ENCODE assay signal across 5 fruit fly cellular contexts in the genomic region with DNA sequence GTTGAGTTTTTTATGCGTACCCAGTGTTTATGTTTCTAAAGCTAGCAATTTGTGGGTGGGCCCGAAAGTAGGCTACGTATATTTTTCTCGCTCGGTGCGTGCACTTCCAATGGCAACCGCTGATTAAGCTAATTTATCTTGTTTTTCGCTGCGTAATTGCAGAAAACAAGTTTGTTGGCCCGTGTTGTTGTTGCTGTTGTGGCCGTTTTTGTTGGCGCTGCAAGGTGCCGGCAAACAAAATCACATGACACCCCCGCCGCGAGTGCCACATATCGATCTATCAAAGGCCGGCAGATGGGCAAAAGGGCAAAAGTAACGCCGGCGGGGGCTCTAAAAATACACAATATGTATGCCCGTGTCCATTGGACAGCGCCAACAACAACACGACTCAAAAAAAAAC.
TF ChIP-seq lines count a peak whose summit lies in the region.

No protein-coding gene starts in this region.

- no peak for TF ChIP-seq CTCF in whole organism, embryonic (GFP tag; optimal IDR thresholded peaks at IDR 0.05; lab: Kevin White, UChicago)

TF ChIP-seq in whole organism, 6 proteins besides CTCF, POLR2A, EP300 and RAD21:
- peak; percentile 16 for TF ChIP-seq Dll (optimal IDR thresholded peaks at IDR 0.05; lab: Kevin White, UChicago)
- no peak for TF ChIP-seq CG8478 (optimal IDR thresholded peaks at IDR 0.05; lab: Kevin White, UChicago)

TF ChIP-seq in whole organism, adult, 20 proteins besides CTCF, POLR2A, EP300 and RAD21:
- TF ChIP-seq kay (GFP tag; lab: Kevin White, UChicago; ENCODE audit: borderline replicate concordance) = no peak
- no peak for TF ChIP-seq cic (GFP tag; optimal IDR thresholded peaks at IDR 0.05; lab: Kevin White, UChicago)
- no peak for TF ChIP-seq ovo (GFP tag; optimal IDR thresholded peaks at IDR 0.05; lab: Kevin White, UChicago)
- peak; percentile 92 for TF ChIP-seq tj (GFP tag; optimal IDR thresholded peaks at IDR 0.05; lab: Kevin White, UChicago)
- TF ChIP-seq CG5204 (GFP tag; optimal IDR thresholded peaks at IDR 0.05; lab: Kevin White, UChicago) = no peak
- no peak for TF ChIP-seq CG11617 (GFP tag; optimal IDR thresholded peaks at IDR 0.05; lab: Kevin White, UChicago)
- no peak for TF ChIP-seq CG1620 (GFP tag; optimal IDR thresholded peaks at IDR 0.05; lab: Kevin White, UChicago)
- no peak for TF ChIP-seq CG33017 (tag; optimal IDR thresholded peaks at IDR 0.05; lab: Kevin White, UChicago)
- TF ChIP-seq cnc (optimal IDR thresholded peaks at IDR 0.05; lab: Kevin White, UChicago) = no peak

TF ChIP-seq in whole organism, embryonic, 481 proteins besides CTCF, POLR2A, EP300 and RAD21 (continues in another document):
- TF ChIP-seq vvl (GFP tag; IDR thresholded peaks at IDR 0.05; lab: Robert Waterston, UW) (no peak), CG8290 (GFP tag; optimal IDR thresholded peaks at IDR 0.05; lab: Kevin White, UChicago) (no peak), CG8290 (tag; optimal IDR thresholded peaks at IDR 0.05; lab: Kevin White, UChicago) (no peak), jumu (GFP tag; optimal IDR thresholded peaks at IDR 0.05; lab: Kevin White, UChicago) (no peak), nerfin-1 (tag; optimal IDR thresholded peaks at IDR 0.05; lab: Kevin White, UChicago) (no peak), croc (GFP tag; conservative IDR thresholded peaks at IDR 0.05; lab: Robert Waterston, UW) (no peak), BEAF-32 (GFP tag; optimal IDR thresholded peaks at IDR 0.05; lab: Kevin White, UChicago) (no peak), Nf-YB (GFP tag; optimal IDR thresholded peaks at IDR 0.05; lab: Kevin White, UChicago) (no peak), ind (GFP tag; optimal IDR thresholded peaks at IDR 0.05; lab: Kevin White, UChicago) (no peak), B-H1 (GFP tag; IDR thresholded peaks at IDR 0.05; lab: Robert Waterston, UW) (no peak), CG17385 (GFP tag; optimal IDR thresholded peaks at IDR 0.05; lab: Kevin White, UChicago) (no peak), Deaf1 (tag; optimal IDR thresholded peaks at IDR 0.05; lab: Kevin White, UChicago) (no peak), pita (GFP tag; optimal IDR thresholded peaks at IDR 0.05; lab: Kevin White, UChicago) (no peak), Vsx1 (GFP tag; optimal IDR thresholded peaks at IDR 0.05; lab: Kevin White, UChicago) (peak; percentile 54), crol (GFP tag; IDR thresholded peaks at IDR 0.05; lab: Robert Waterston, UW) (peak; percentile 27; the same call in 1 of the 2 replicates), onecut (GFP tag; IDR thresholded peaks at IDR 0.05; lab: Robert Waterston, UW) (peak; percentile 72), crp (GFP tag; optimal IDR thresholded peaks at IDR 0.05; lab: Kevin White, UChicago) (no peak), gce (GFP tag; IDR thresholded peaks at IDR 0.05; lab: Robert Waterston, UW) (no peak), pum (GFP tag; optimal IDR thresholded peaks at IDR 0.05; lab: Kevin White, UChicago) (no peak), CG15269 (tag; optimal IDR thresholded peaks at IDR 0.05; lab: Kevin White, UChicago) (no peak), Med (GFP tag; lab: Kevin White, UChicago) (peak; percentile 53), sens (GFP tag; lab: Kevin White, UChicago) (no peak), CG6813 (GFP tag; optimal IDR thresholded peaks at IDR 0.05; lab: Kevin White, UChicago) (no peak), zf30C (GFP tag; optimal IDR thresholded peaks at IDR 0.05; lab: Kevin White, UChicago) (no peak), cg (GFP tag; optimal IDR thresholded peaks at IDR 0.05; lab: Kevin White, UChicago) (no peak), Dip2 (GFP tag; IDR thresholded peaks at IDR 0.05; lab: Robert Waterston, UW) (no peak), pb (GFP tag; optimal IDR thresholded peaks at IDR 0.05; lab: Kevin White, UChicago) (no peak), Sry-β (GFP tag; optimal IDR thresholded peaks at IDR 0.05; lab: Kevin White, UChicago) (no peak)

TF ChIP-seq in whole organism, prepupa, 60 proteins besides CTCF, POLR2A, EP300 and RAD21:
- TF ChIP-seq svp (GFP tag; lab: Kevin White, UChicago) (no peak), Gug (GFP tag; IDR thresholded peaks at IDR 0.05; lab: Robert Waterston, UW) (no peak), Ets21C (GFP tag; optimal IDR thresholded peaks at IDR 0.05; lab: Kevin White, UChicago) (no peak), CG9139 (GFP tag; optimal IDR thresholded peaks at IDR 0.05; lab: Kevin White, UChicago) (no peak), Eip78C (GFP tag; lab: Kevin White, UChicago) (peak; percentile 12), Smox (GFP tag; optimal IDR thresholded peaks at IDR 0.05; lab: Kevin White, UChicago) (no peak), CG15336 (GFP tag; IDR thresholded peaks at IDR 0.05; lab: Robert Waterston, UW) (no peak), CG6808 (GFP tag; optimal IDR thresholded peaks at IDR 0.05; lab: Kevin White, UChicago) (no peak), eg (GFP tag; IDR thresholded peaks at IDR 0.05; lab: Robert Waterston, UW) (0 out of 3 replicates have a peak, but pooled peaks have one; percentile 9), CG6854 (GFP tag; optimal IDR thresholded peaks at IDR 0.05; lab: Kevin White, UChicago) (no peak), CG8319 (GFP tag; optimal IDR thresholded peaks at IDR 0.05; lab: Kevin White, UChicago) (no peak), Eip93F (GFP tag; optimal IDR thresholded peaks at IDR 0.05; lab: Kevin White, UChicago) (no peak), OdsH (GFP tag; optimal IDR thresholded peaks at IDR 0.05; lab: Kevin White, UChicago) (no peak), CG32006 (GFP tag; optimal IDR thresholded peaks at IDR 0.05; lab: Kevin White, UChicago) (no peak)
TF ChIP-seq in whole organism, prepupa: peak in this region for 2.

TF ChIP-seq in whole organism, wandering third instar larva, 38 proteins besides CTCF, POLR2A, EP300 and RAD21:
- peak; percentile 85 for TF ChIP-seq Vsx2 (GFP tag; optimal IDR thresholded peaks at IDR 0.05; lab: Kevin White, UChicago; ENCODE audit: partially characterized antibody)
- TF ChIP-seq N (GFP tag; optimal IDR thresholded peaks at IDR 0.05; lab: Kevin White, UChicago) = peak; percentile 6
- no peak for TF ChIP-seq Rel (GFP tag; optimal IDR thresholded peaks at IDR 0.05; lab: Kevin White, UChicago)
- peak; percentile 4 for TF ChIP-seq Rel (tag; optimal IDR thresholded peaks at IDR 0.05; lab: Kevin White, UChicago)
- no peak for TF ChIP-seq CrebA (GFP tag; optimal IDR thresholded peaks at IDR 0.05; lab: Kevin White, UChicago; ENCODE audit: borderline replicate concordance)
- TF ChIP-seq Myc (optimal IDR thresholded peaks at IDR 0.05; lab: Kevin White, UChicago) = peak; percentile 3
